Worm (Caenorhabditis elegans) whole organism, L3 larva: ENCODE measurements around the gene K06A4.2.

ENCODE experiments used
- ZK546.5 ChIP-seq: sonication (generic microtip); optimal IDR thresholded peaks from 2 replicates; lab custom pipeline; 2017; ENCODE audit warnings: missing biosample characterization, missing genetic modification characterization
- ceh-9 ChIP-seq: sonication (generic microtip); optimal IDR thresholded peaks from 2 replicates; lab custom pipeline; 2018; ENCODE audit warnings: missing biosample characterization, missing genetic modification characterization
- egl-27 ChIP-seq: sonication (generic microtip); optimal IDR thresholded peaks from 4 replicates; lab custom pipeline; 2017; ENCODE audit warnings: missing biosample characterization, missing genetic modification reagents, missing genetic modification characterization
- egl-5 ChIP-seq: fragments of 150-350 bp; optimal IDR thresholded peaks from 2 replicates; lab custom pipeline; 2017; ENCODE audit warnings: missing biosample characterization, missing genetic modification reagents, missing genetic modification characterization, inconsistent platforms
- elt-1 ChIP-seq: fragments of 150-350 bp; optimal IDR thresholded peaks from 2 replicates; lab custom pipeline; 2014; ENCODE audit warnings: missing biosample characterization, missing genetic modification characterization
- elt-2 ChIP-seq: sonication (generic microtip); optimal IDR thresholded peaks from 2 replicates; lab custom pipeline; 2016; ENCODE audit warnings: missing genetic modification reagents, mild to moderate bottlenecking, missing genetic modification characterization, missing compliant biosample characterization
- jun-1 ChIP-seq: fragments of 150-350 bp; optimal IDR thresholded peaks from 2 replicates; lab custom pipeline; 2014; ENCODE audit warnings: missing biosample characterization, missing genetic modification reagents, missing genetic modification characterization
- lin-15B ChIP-seq: fragments of 150-350 bp; optimal IDR thresholded peaks from 2 replicates; lab custom pipeline; 2014; ENCODE audit warnings: missing biosample characterization, missing genetic modification characterization
- nfya-1 ChIP-seq: sonication (generic microtip); optimal IDR thresholded peaks from 2 replicates; lab custom pipeline; 2017; ENCODE audit warnings: missing genetic modification characterization, mild to moderate bottlenecking, missing compliant biosample characterization, antibody characterized with exemption, moderate library complexity; ENCODE audit not compliant: insufficient read depth
- nhr-237 ChIP-seq: fragments of 150-350 bp; optimal IDR thresholded peaks from 2 replicates; lab custom pipeline; 2014; ENCODE audit warnings: missing biosample characterization, missing genetic modification characterization
- nhr-67 ChIP-seq: fragments of 150-350 bp; optimal IDR thresholded peaks from 2 replicates; lab custom pipeline; 2014; ENCODE audit warnings: missing biosample characterization, missing genetic modification characterization
- pha-4 ChIP-seq: fragments of 150-350 bp; optimal IDR thresholded peaks from 2 replicates; lab custom pipeline; 2014; ENCODE audit warnings: missing biosample characterization, missing genetic modification reagents, missing genetic modification characterization
- pqm-1 ChIP-seq: fragments of 150-350 bp; optimal IDR thresholded peaks from 2 replicates; lab custom pipeline; 2017; ENCODE audit warnings: missing biosample characterization, missing genetic modification characterization, inconsistent platforms
- zag-1 ChIP-seq: fragments of 150-350 bp; optimal IDR thresholded peaks from 2 replicates; lab custom pipeline; 2014; ENCODE audit warnings: missing biosample characterization, missing genetic modification characterization

DNA sequence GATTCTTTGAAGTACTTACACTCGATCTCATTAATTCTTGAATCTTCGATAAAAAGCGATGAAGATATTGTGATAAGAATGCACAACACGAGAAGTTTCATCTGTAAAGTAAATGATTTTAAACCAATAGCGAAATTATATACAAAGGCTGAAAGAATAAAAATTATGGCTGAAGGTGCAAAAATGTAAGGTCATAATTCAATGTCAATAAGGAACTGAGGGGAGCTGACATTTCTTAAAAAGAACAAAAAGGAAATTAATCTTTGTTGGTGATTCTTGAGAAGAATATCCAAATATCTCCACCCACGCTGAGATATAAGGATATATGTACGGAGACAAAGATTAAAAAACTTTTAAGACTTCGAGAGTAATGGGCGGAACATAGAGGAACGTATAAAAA, 40.1 kb downstream of the K06A4.2 start, which contains the start of gene C50F4.9:
- TF ChIP-seq egl-27 (tag; lab: Kevin White, UChicago) = no peak
- no peak for TF ChIP-seq ZK546.5
- no peak for TF ChIP-seq elt-2 (tag; lab: Kevin White, UChicago)
- TF ChIP-seq lin-15B = no peak
- TF ChIP-seq pha-4 (tag; lab: Kevin White, UChicago) = no peak
- TF ChIP-seq elt-1 (tag; lab: Kevin White, UChicago) = no peak
- TF ChIP-seq nhr-67 (tag; lab: Kevin White, UChicago) = no peak
- no peak for TF ChIP-seq jun-1 (tag; lab: Kevin White, UChicago)
- TF ChIP-seq zag-1 = no peak
- TF ChIP-seq nfya-1 (tag; lab: Kevin White, UChicago) = no peak
- no peak for TF ChIP-seq egl-5 (tag; lab: Kevin White, UChicago)
- no peak for TF ChIP-seq ceh-9 (tag; lab: Kevin White, UChicago)
- no peak for TF ChIP-seq pqm-1
- no peak for TF ChIP-seq nhr-237 (tag; lab: Kevin White, UChicago)
